Fruit fly (Drosophila melanogaster) whole organism, prepupa: ENCODE measurements around the gene Mst87F.

Experiments used
- Blimp-1 ChIP-seq: fragments of 200-800 bp; sonication (Bioruptor generic); optimal IDR thresholded peaks from 3 replicates; lab custom pipeline; 2017; ENCODE audit warnings: missing biosample characterization, missing genetic modification characterization, mild to moderate bottlenecking, moderate library complexity, missing genetic modification reagents
- CG6276 ChIP-seq: fragments of 200-800 bp; sonication (Bioruptor generic); optimal IDR thresholded peaks from 2 replicates; lab custom pipeline; 2017; ENCODE audit warnings: missing biosample characterization, mild to moderate bottlenecking, missing genetic modification characterization
- Gug ChIP-seq: fragments of 200-800 bp; sonication (Bioruptor generic); IDR thresholded peaks from 2 replicates; pipeline ENCODE4 v1.3.6; 2022; ENCODE audit warnings: missing biosample characterization, missing genetic modification characterization
- OdsH ChIP-seq: fragments of 200-800 bp; sonication (Bioruptor generic); optimal IDR thresholded peaks from 3 replicates; lab custom pipeline; 2016; ENCODE audit warnings: missing biosample characterization, missing genetic modification characterization

- TF ChIP-seq Gug (no peak), Blimp-1 (GFP tag; lab: Kevin White, UChicago) (no peak), CG6276 (no peak), OdsH (GFP tag; lab: Kevin White, UChicago) (no peak)
These were observed 5.7 kb upstream of the Mst87F start for dm6 chr3R:13833515-13833914.
